Fruit fly (Drosophila melanogaster) S2 (cell line): ENCODE data around the gene CG46512.
"Not testable (repeated sequence)": the region's sequence is repeated elsewhere in the genome, so short reads cannot be mapped to it uniquely, and the experiment has no call there.

Experiments used
- CG8478 ChIP-seq: fragments of >200 bp; optimal IDR thresholded peaks from 2 replicates; lab custom pipeline; 2018
- CTCF ChIP-seq, 2 experiments: fragments of >200 bp; optimal IDR thresholded peaks; 2 replicates each; lab custom pipeline; 2018

DNA sequence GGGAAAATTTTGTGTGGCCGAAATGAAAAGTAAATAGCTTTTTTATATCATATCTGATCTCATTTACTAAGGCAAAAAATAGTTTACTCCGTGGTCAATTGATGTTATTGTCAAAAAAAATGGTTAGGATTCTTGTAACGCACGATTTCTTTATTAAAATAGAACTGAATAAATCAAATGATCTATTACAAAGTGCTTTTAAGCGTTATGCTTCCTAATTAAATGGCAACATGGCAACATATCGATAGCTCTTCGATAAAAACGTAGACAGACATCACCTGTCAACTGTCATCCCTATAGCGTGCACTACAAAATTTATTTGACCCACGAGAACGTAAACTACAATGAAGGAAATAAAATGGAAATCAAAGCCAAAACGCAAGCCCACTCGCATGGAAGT is 14.8 kb upstream of the CG46512 start, which contains the start of gene CG46509:
- TF ChIP-seq CTCF (optimal IDR thresholded peaks at IDR 0.05; lab: Kevin White, UChicago); CG8478 (lab: Kevin White, UChicago): not testable (repeated sequence)
